Worm (Caenorhabditis elegans) whole organism, mixed stage, embryonic: Measurements from ENCODE around the gene fbxo-11.2.
"Not testable (repeated sequence)": the region's sequence is repeated elsewhere in the genome, so short reads cannot be mapped to it uniquely, and the experiment has no call there.

Experiments used
- M03D4.4 ChIP-seq: sonication (generic microtip); optimal IDR thresholded peaks from 2 replicates; lab custom pipeline; 2017; ENCODE audit warnings: mild to moderate bottlenecking, missing genetic modification characterization, missing compliant biosample characterization
- bed-3 ChIP-seq: fragments of 200-800 bp; sonication (Bioruptor generic); optimal IDR thresholded peaks from 3 replicates; lab custom pipeline; 2018; ENCODE audit warnings: mild to moderate bottlenecking, missing genetic modification characterization, moderate library complexity, missing compliant biosample characterization
- blmp-1 ChIP-seq: fragments of 150-350 bp; optimal IDR thresholded peaks from 2 replicates; lab custom pipeline; 2014; ENCODE audit warnings: missing biosample characterization, missing genetic modification characterization
- ceh-39 ChIP-seq: fragments of 150-350 bp; optimal IDR thresholded peaks from 2 replicates; lab custom pipeline; 2014; ENCODE audit warnings: missing biosample characterization, missing genetic modification characterization
- ceh-83 ChIP-seq: fragments of 200-800 bp; sonication (Bioruptor generic); optimal IDR thresholded peaks from 2 replicates; lab custom pipeline; 2018; ENCODE audit warnings: mild to moderate bottlenecking, missing genetic modification characterization, missing compliant biosample characterization
- ces-1 ChIP-seq: fragments of 150-350 bp; optimal IDR thresholded peaks from 2 replicates; lab custom pipeline; 2014; ENCODE audit warnings: missing biosample characterization, missing genetic modification reagents, missing genetic modification characterization
- cnd-1 ChIP-seq: fragments of 200-800 bp; sonication (Bioruptor generic); optimal IDR thresholded peaks from 2 replicates; lab custom pipeline; 2018; ENCODE audit warnings: mild to moderate bottlenecking, missing genetic modification characterization, missing compliant biosample characterization
- drap-1 ChIP-seq: fragments of 200-800 bp; sonication (Bioruptor generic); optimal IDR thresholded peaks from 3 replicates; lab custom pipeline; 2018; ENCODE audit warnings: mild to moderate bottlenecking, missing genetic modification characterization, missing compliant biosample characterization
- elt-1 ChIP-seq: sonication (generic microtip); optimal IDR thresholded peaks from 2 replicates; lab custom pipeline; 2017; ENCODE audit warnings: missing genetic modification characterization, mild to moderate bottlenecking, missing compliant biosample characterization, antibody characterized with exemption, moderate library complexity, borderline replicate concordance; ENCODE audit not compliant: insufficient read depth
- ham-2 ChIP-seq: fragments of 200-800 bp; sonication (Bioruptor generic); optimal IDR thresholded peaks from 2 replicates; lab custom pipeline; 2018; ENCODE audit warnings: mild to moderate bottlenecking, missing genetic modification characterization, missing compliant biosample characterization
- hlh-1 ChIP-seq: fragments of 150-350 bp; optimal IDR thresholded peaks from 2 replicates; lab custom pipeline; 2014; ENCODE audit warnings: missing biosample characterization, missing genetic modification reagents, missing genetic modification characterization
- lin-13 ChIP-seq: fragments of 150-350 bp; optimal IDR thresholded peaks from 2 replicates; lab custom pipeline; 2014; ENCODE audit warnings: missing biosample characterization, missing genetic modification characterization
- lin-32 ChIP-seq: fragments of 200-800 bp; sonication (Bioruptor generic); optimal IDR thresholded peaks from 2 replicates; lab custom pipeline; 2018; ENCODE audit warnings: mild to moderate bottlenecking, missing genetic modification characterization, missing compliant biosample characterization
- lsy-2 ChIP-seq: fragments of 150-350 bp; optimal IDR thresholded peaks from 2 replicates; lab custom pipeline; 2014; ENCODE audit warnings: missing biosample characterization, missing genetic modification characterization
- mab-5 ChIP-seq: fragments of 150-350 bp; optimal IDR thresholded peaks from 2 replicates; lab custom pipeline; 2014; ENCODE audit warnings: missing biosample characterization, missing genetic modification characterization
- mep-1 ChIP-seq: fragments of 150-350 bp; optimal IDR thresholded peaks from 2 replicates; lab custom pipeline; 2017; ENCODE audit warnings: missing biosample characterization, missing genetic modification reagents, missing genetic modification characterization, inconsistent platforms
- mls-2 ChIP-seq: sonication (generic microtip); optimal IDR thresholded peaks from 2 replicates; lab custom pipeline; 2016; ENCODE audit warnings: mild to moderate bottlenecking, missing genetic modification characterization, moderate library complexity, missing compliant biosample characterization
- nhr-12 ChIP-seq: fragments of 150-350 bp; optimal IDR thresholded peaks from 2 replicates; lab custom pipeline; 2014; ENCODE audit warnings: missing biosample characterization, missing genetic modification characterization
- nhr-2 ChIP-seq: fragments of 150-350 bp; optimal IDR thresholded peaks from 2 replicates; lab custom pipeline; 2014; ENCODE audit warnings: missing biosample characterization, missing genetic modification characterization
- nhr-237 ChIP-seq: fragments of 150-350 bp; optimal IDR thresholded peaks from 2 replicates; lab custom pipeline; 2014; ENCODE audit warnings: missing biosample characterization, missing genetic modification characterization
- nhr-76 ChIP-seq: sonication (generic microtip); optimal IDR thresholded peaks from 2 replicates; lab custom pipeline; 2017; ENCODE audit warnings: missing biosample characterization, missing genetic modification characterization
- pha-4 ChIP-seq: fragments of 150-350 bp; optimal IDR thresholded peaks from 2 replicates; lab custom pipeline; 2018; ENCODE audit warnings: missing biosample characterization, missing genetic modification reagents, missing genetic modification characterization
- sem-2 ChIP-seq: fragments of 200-800 bp; sonication (Bioruptor generic); optimal IDR thresholded peaks from 2 replicates; lab custom pipeline; 2018; ENCODE audit warnings: mild to moderate bottlenecking, missing genetic modification characterization, missing compliant biosample characterization
- sptf-1 ChIP-seq: sonication (generic microtip); optimal IDR thresholded peaks from 2 replicates; lab custom pipeline; 2017; ENCODE audit warnings: mild to moderate bottlenecking, missing genetic modification characterization, moderate library complexity, missing compliant biosample characterization
- tbx-8 ChIP-seq: fragments of 200-800 bp; sonication (Bioruptor generic); optimal IDR thresholded peaks from 2 replicates; lab custom pipeline; 2018; ENCODE audit warnings: mild to moderate bottlenecking, missing genetic modification characterization, moderate library complexity, missing compliant biosample characterization
- unc-120 ChIP-seq: sonication (generic microtip); optimal IDR thresholded peaks from 2 replicates; lab custom pipeline; 2017; ENCODE audit warnings: missing genetic modification characterization, missing compliant biosample characterization; ENCODE audit not compliant: poor library complexity, severe bottlenecking
- unc-39 ChIP-seq: fragments of 150-350 bp; optimal IDR thresholded peaks from 2 replicates; lab custom pipeline; 2014; ENCODE audit warnings: missing biosample characterization, missing genetic modification characterization
- unc-62 ChIP-seq: fragments of 150-350 bp; optimal IDR thresholded peaks from 2 replicates; lab custom pipeline; 2014; ENCODE audit warnings: missing biosample characterization, missing genetic modification reagents, missing genetic modification characterization
- zip-8 ChIP-seq: fragments of 150-350 bp; optimal IDR thresholded peaks from 2 replicates; lab custom pipeline; 2014; ENCODE audit warnings: missing biosample characterization, missing genetic modification characterization

Gene fbxo-11.2

DNA sequence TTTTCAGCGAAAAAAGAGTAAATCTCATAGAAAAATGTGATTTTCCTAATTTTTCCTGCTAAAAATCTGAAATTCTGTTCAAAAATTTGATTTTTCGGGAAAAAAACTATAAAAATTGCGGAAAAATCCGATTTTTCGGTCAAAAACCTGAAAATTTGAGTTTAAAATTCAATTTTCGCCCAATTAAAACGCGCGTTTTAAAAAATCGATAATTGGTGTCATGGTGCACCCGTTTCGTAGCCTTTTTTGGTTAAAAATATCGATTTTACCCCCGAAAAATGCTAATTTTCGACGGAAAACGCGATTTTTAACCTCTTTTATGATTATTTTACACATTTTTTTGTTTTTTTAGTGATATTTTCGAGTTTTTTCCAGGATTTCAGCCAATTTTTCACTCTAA, 31.9 kb upstream of the fbxo-11.2 start:
- TF ChIP-seq pha-4 (tag; lab: Kevin White, UChicago) = no peak
- TF ChIP-seq ces-1 = peak; percentile 52
- TF ChIP-seq ceh-39 (tag; lab: Kevin White, UChicago) = peak; percentile 19

DNA sequence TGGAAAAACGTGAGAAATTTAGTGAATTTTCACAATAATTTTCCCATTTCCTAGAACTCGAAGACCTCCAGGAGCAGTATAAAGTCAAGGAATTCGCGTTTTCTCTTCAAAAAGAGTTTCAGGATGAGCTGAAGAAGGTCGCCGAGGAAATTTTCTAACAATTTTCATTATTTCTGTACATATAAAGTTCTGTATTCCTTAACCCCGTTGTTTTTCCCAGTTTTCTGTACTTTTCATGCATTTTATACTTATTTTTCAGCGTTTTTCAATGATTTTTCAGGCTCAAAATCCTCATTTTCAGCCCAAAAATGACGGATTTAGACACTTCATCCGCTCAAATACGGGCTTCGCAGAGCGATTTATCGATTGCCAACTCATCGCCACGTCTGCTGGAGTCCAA, 28.1 kb upstream of the fbxo-11.2 start, which contains the start of gene par-2:
Gene par-2 (plus strand): TSS at position 301 of the 400 bp plus-strand sequence.
- TF ChIP-seq nhr-2 (tag; lab: Kevin White, UChicago) = no peak

DNA sequence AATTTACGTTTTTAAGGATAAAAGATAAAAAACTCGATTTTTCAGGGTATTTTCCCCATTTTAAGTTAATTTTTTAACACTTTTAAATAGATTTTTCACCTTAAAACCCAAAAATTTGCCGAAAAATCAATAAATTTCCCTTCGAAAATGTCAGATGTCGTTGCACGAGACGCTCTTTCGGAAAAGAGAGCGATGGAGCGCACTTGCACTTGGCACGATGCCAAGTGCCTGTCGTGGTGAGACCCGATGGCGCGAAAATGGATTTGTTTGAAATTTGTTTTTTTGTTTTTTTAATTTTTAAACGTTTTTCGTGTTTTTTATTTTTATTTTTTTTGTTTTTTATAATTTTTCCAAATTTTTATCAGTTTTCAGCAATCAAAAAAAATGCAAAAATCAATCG, 27.5 kb upstream of the fbxo-11.2 start, which contains the start of the genes rab-18 and kbp-4:
Gene rab-18 (minus strand): TSS at position 240 of the 400 bp plus-strand sequence.
Gene kbp-4 (plus strand): TSS at position 366 of the 400 bp plus-strand sequence.
- TF ChIP-seq tbx-8 (no peak), ham-2 (GFP tag; lab: Kevin White, UChicago) (no peak), ceh-83 (GFP tag; lab: Kevin White, UChicago) (no peak), unc-120 (tag; lab: Kevin White, UChicago) (peak; percentile 58), lsy-2 (tag; lab: Kevin White, UChicago) (peak; percentile 85), ceh-39 (tag; lab: Kevin White, UChicago) (peak; percentile 92), sptf-1 (tag; lab: Kevin White, UChicago) (peak; percentile 50), blmp-1 (tag; lab: Kevin White, UChicago) (peak; percentile 14), pha-4 (tag; lab: Kevin White, UChicago) (peak; percentile 90), lin-13 (tag; lab: Kevin White, UChicago) (peak; percentile 94), mab-5 (no peak), unc-62 (GFP tag; lab: Kevin White, UChicago) (peak; percentile 15), ces-1 (peak; percentile 73), hlh-1 (tag; lab: Kevin White, UChicago) (peak; percentile 87), drap-1 (GFP tag; lab: Kevin White, UChicago) (peak; percentile 52), M03D4.4 (tag; lab: Kevin White, UChicago) (peak; percentile 1), mep-1 (tag; lab: Kevin White, UChicago) (peak; percentile 99), nhr-2 (tag; lab: Kevin White, UChicago) (no peak), elt-1 (peak; percentile 5), nhr-237 (tag; lab: Kevin White, UChicago) (peak; percentile 94), cnd-1 (tag; lab: Kevin White, UChicago) (peak; percentile 33)

DNA sequence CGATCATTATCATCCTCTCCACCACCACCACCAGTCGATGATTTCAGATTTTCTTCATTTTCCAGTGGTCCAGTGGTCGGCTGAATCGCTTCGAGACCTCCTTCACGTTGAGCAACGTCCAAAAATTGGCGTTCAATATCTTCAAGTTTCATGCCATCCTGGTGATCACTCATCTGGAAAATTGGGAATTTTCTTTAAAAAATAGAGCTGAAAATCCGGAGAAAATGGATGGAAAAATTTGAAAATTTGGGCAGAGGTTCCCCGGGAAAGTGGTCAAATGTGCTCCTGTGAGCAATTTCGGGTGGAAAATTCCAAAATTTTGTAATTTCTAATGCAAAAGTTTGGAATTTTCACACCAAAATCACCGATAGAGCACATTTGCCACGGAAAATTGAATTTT, 23.3 kb upstream of the fbxo-11.2 start, which contains the start of gene uaf-1:
Gene uaf-1 (minus strand): TSS at position 173 of the 400 bp plus-strand sequence.
- not testable (repeated sequence) for TF ChIP-seq sem-2 (GFP tag; lab: Kevin White, UChicago); ham-2 (GFP tag; lab: Kevin White, UChicago); blmp-1 (tag; lab: Kevin White, UChicago)
- TF ChIP-seq, all 35 proteins: peak for 0; not testable (repeated sequence) for 35

DNA sequence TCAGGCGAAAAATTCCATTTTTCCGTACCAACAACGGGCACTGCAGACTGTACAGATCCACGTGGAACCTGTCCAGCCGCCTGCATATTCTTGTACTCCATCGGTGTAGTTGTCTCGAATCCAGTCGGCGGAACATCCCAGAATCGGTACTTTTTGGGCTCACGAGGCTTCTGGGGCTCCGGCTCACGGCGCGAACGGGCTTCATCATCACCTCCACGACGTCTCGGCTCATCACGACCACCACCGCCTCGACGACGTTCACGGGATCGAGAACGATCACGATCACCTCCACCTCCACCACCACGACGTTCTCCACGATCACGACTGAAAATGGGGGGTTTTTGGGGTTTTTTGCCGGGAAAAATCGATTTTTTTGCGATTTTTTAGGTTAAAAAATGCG, 21.1 kb upstream of the fbxo-11.2 start:
- TF ChIP-seq drap-1 (GFP tag; lab: Kevin White, UChicago) (no peak), cnd-1 (tag; lab: Kevin White, UChicago) (no peak), lin-32 (GFP tag; lab: Kevin White, UChicago) (no peak), nhr-76 (no peak), zip-8 (tag; lab: Kevin White, UChicago) (no peak), unc-39 (tag; lab: Kevin White, UChicago) (no peak), mab-5 (no peak), ceh-83 (GFP tag; lab: Kevin White, UChicago) (no peak), pha-4 (tag; lab: Kevin White, UChicago) (no peak), ces-1 (no peak), nhr-12 (tag; lab: Kevin White, UChicago) (no peak), bed-3 (GFP tag; lab: Kevin White, UChicago) (no peak)

DNA sequence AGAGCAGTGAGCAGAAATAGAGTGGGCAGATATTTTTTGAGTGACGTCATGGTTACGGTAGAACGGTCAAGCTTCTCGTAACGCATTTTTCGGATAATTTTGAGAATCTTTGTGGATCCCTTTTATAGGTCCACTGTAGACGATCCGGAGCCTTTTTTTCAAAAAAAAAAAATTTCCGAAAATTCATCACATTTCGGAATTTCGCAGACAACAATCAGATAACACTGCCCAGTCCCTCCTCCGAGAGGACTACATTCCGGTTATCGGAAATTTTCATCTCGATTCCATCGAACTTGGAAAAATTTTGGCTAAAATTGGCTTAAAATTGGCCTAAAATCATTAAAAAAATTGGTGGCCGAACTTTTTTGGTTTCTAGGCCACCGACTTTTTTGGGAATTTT, 6.9 kb upstream of the fbxo-11.2 start, which contains the start of gene BE0003N10.6:
Gene BE0003N10.6 (minus strand): TSS at position 101 of the 400 bp plus-strand sequence.
- TF ChIP-seq ces-1 = no peak
- TF ChIP-seq M03D4.4 (tag; lab: Kevin White, UChicago) = no peak
- no peak for TF ChIP-seq zip-8 (tag; lab: Kevin White, UChicago)
- TF ChIP-seq cnd-1 (tag; lab: Kevin White, UChicago) = no peak
- TF ChIP-seq bed-3 (GFP tag; lab: Kevin White, UChicago) = no peak
- TF ChIP-seq sem-2 (GFP tag; lab: Kevin White, UChicago) = no peak
- TF ChIP-seq ceh-83 (GFP tag; lab: Kevin White, UChicago) = no peak
- no peak for TF ChIP-seq nhr-2 (tag; lab: Kevin White, UChicago)
- no peak for TF ChIP-seq mls-2 (tag; lab: Kevin White, UChicago)
- no peak for TF ChIP-seq tbx-8
- no peak for TF ChIP-seq mep-1 (tag; lab: Kevin White, UChicago)
- TF ChIP-seq pha-4 (tag; lab: Kevin White, UChicago) = no peak
- TF ChIP-seq lin-32 (GFP tag; lab: Kevin White, UChicago) = no peak
- no peak for TF ChIP-seq sptf-1 (tag; lab: Kevin White, UChicago)
